Fruit fly (Drosophila melanogaster) whole organism: ENCODE data around the gene Tsp2A.

Experiments
- CG8478 ChIP-seq: fragments of >200 bp; optimal IDR thresholded peaks from 2 replicates; lab custom pipeline; 2018; ENCODE audit warnings: inconsistent platforms
- Dll ChIP-seq: fragments of >200 bp; optimal IDR thresholded peaks from 2 replicates; lab custom pipeline; 2017
- EcR ChIP-seq, 2 experiments: fragments of >200 bp; optimal IDR thresholded peaks; 2 replicates each; lab custom pipeline; 2017; ENCODE audit warnings: missing biosample characterization in 2 of 2, missing genetic modification characterization in 2 of 2, missing genetic modification reagents in 2 of 2
- pan ChIP-seq: fragments of >200 bp; optimal IDR thresholded peaks from 2 replicates; lab custom pipeline; 2017
- psq ChIP-seq: fragments of >200 bp; optimal IDR thresholded peaks from 2 replicates; lab custom pipeline; 2017
- usp ChIP-seq: fragments of >200 bp; optimal IDR thresholded peaks from 2 replicates; lab custom pipeline; 2017; ENCODE audit warnings: missing biosample characterization, missing genetic modification characterization, mixed read lengths

The Tsp2A gene

DNA sequence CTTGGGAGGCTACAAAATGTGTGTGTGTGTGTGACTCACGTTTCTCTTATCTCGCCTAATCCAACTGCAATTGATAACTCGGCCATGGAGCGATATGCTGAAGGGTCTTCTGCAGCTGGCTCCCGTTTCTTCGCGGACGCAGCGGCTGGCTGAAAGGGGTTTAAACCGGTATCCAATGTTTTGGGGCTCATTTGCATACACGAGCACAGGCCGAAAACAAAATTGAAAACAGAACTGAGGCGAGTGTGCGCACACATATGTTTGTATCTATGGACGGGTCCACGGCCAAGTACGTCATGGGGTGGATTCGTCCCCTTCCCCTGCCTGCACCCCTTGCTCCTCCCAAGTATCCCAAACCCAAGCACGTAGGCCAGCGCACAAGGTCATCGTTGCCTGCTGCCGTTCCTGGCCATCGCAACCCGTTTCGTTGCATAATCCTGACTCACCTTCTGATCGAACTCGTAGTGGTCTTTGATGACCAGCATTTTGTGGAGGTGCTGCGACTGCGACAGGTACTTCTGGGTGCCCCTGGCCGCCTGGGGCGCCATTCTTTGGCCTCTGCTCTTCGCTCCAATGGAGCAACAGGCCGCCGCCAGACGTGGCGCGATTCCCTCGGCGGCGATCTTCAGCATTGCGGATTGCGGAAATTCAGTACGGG is 33.5 kb downstream of the Tsp2A start:
- TF ChIP-seq pan (no peak), usp (GFP tag; lab: Kevin White, UChicago) (no peak), psq (lab: Kevin White, UChicago) (no peak), CG8478 (lab: Kevin White, UChicago) (no peak), EcR (GFP tag; optimal IDR thresholded peaks at IDR 0.05; lab: Kevin White, UChicago) (no peak), Dll (lab: Kevin White, UChicago) (no peak)

DNA sequence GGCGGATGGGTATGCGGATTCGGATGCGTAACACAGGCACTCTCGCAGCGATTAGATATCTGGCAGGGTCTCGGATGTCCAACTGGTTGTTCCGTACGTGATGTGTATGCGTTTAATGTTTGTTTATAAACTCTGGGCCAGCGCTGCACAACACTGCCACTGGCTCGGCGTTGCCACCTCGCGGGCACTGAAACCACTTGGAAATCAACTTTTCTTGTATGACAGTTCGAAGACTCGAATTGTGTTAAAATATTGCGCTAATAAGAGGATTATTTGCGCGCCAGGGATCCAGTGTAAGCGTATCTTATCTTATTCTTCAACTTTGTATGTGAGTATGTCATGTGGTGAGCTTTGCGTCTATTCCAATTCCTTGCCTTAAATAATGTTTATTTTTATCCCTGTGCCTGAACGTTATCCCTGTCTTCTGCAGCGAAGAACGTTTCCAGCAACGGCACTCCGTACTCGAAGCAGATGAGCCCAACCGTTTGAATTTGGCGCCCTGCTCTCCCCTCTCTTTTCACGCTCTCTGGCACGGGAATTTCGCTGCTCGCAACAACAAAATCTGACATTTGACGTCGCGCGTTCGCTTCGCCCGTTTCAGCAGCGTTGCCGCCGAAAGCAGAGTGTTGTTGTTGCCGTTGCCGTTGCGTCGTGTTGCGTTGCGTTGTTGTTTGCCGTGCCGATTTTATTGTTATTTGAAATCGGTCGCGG is 34.2 kb downstream of the Tsp2A start, which contains the start of the genes CG3719 and CG32813:
Gene CG3719, minus strand, starts transcription at position 131 of the 711 bp plus-strand sequence.
Gene CG32813, plus strand, starts transcription at position 565 of the 711 bp plus-strand sequence.
- no peak for TF ChIP-seq CG8478 (lab: Kevin White, UChicago)
- TF ChIP-seq pan: no peak
- no peak for TF ChIP-seq usp (GFP tag; lab: Kevin White, UChicago)
- TF ChIP-seq EcR (GFP tag; optimal IDR thresholded peaks at IDR 0.05; lab: Kevin White, UChicago): no peak
- TF ChIP-seq psq (lab: Kevin White, UChicago): no peak
- TF ChIP-seq Dll (lab: Kevin White, UChicago): peak; percentile 4

DNA sequence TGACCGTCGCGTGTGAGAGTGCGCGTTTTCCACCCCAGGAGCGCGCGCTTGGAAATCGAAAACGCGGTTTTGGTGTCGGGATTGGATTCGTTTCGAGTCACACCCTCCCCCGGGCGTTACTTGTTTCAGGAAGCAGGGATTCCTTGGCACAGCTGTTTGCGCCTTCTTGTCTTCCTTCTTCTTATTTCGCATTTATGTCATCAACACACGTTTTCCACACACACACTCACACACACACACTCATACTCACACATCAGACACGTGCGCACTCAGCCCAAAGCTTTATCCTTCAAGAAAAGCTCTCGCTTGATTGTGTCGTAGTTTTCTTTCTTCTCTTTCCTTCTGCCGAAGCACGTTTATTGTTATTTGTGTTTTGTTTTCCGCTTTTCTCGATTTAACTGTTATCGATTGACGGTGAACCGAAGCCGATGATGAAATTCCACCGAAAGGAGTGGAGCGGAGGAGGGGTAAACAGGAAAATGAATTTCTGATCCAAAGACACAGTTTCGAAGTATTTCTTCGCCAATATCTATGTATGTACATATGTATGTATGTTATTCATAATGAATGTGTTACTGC is 35.1 kb downstream of the Tsp2A start:
- no peak for TF ChIP-seq CG8478 (lab: Kevin White, UChicago)
- TF ChIP-seq Dll (lab: Kevin White, UChicago): no peak
- no peak for TF ChIP-seq usp (GFP tag; lab: Kevin White, UChicago)
- no peak for TF ChIP-seq EcR (GFP tag; optimal IDR thresholded peaks at IDR 0.05; lab: Kevin White, UChicago)
- TF ChIP-seq psq (lab: Kevin White, UChicago): no peak
- no peak for TF ChIP-seq pan

DNA sequence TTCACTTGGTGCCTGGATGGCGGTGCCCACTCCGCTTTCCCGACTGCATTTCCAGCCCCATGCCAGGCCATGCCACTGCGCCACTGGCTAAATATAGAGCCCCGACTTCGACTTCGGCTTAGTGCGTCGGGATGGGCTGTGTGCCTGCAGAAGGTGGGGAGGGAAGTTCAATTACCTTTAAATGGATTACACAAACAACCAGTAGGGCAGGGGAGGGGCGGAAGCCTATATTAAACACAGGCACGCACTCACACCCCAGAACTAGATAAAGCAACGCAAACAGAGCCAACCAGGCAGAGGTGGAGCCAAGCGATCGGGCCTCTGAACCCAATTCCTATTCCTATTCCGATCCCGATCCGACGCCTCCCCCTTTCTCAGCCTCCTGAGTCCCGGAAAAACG is 36.1 kb downstream of the Tsp2A start:
- TF ChIP-seq EcR (GFP tag; optimal IDR thresholded peaks at IDR 0.05; lab: Kevin White, UChicago) (no peak), usp (GFP tag; lab: Kevin White, UChicago) (no peak), CG8478 (lab: Kevin White, UChicago) (no peak), pan (no peak), psq (lab: Kevin White, UChicago) (no peak), Dll (lab: Kevin White, UChicago) (no peak)

DNA sequence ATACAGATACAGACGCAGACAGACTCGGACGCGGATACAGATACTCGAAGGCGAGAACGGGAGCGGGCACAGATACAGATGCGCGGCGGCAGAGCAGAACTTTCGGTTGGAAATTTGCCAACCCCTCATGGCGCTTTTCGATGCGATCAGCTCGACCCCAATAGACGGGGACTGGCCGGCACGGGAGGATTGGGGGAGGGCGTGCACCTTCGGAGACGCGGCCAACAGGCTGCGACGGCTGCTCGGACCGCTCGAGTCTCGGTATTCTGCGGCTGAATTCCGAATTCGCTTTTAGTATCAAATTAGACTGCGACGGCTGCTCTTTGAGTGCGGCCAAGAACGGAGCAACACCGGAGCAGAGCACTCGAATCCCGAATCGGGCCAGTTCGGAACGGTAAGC is 37.9 kb downstream of the Tsp2A start:
- TF ChIP-seq Dll (lab: Kevin White, UChicago) (no peak), EcR (GFP tag; optimal IDR thresholded peaks at IDR 0.05; lab: Kevin White, UChicago) (no peak), pan (no peak), usp (GFP tag; lab: Kevin White, UChicago) (no peak), psq (lab: Kevin White, UChicago) (no peak), CG8478 (lab: Kevin White, UChicago) (no peak)

DNA sequence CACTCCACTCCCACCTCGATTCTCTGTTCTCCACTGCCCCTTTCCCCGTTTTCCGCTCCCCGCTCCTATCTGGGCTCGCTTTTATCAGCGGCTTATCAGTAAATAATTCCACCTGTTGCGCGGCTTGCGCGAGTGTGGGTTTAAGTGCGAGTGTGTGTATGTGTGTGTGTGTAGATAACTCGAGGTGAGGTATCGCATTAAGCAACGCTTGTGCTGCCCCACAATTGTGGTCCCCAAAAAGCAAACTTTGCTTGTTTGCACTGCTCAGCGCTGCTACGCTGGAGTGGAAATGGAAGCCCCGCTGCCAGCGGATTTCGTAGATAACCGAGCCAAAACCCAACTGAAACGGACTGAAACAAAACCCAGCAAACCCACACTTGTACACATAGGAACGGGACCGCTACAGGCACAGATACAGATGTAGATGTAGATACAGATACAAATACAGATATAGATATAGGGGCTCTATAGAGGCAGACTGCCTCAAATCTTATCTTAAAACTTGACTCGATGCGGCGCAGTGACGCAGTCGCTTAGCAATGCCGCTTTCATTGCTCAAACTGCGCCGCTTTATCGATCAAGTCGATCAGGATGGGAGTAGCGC is 40.9 kb downstream of the Tsp2A start:
- TF ChIP-seq psq (lab: Kevin White, UChicago) (no peak), CG8478 (lab: Kevin White, UChicago) (no peak), Dll (lab: Kevin White, UChicago) (no peak), EcR (GFP tag; optimal IDR thresholded peaks at IDR 0.05; lab: Kevin White, UChicago) (no peak), pan (no peak), usp (GFP tag; lab: Kevin White, UChicago) (no peak)

DNA sequence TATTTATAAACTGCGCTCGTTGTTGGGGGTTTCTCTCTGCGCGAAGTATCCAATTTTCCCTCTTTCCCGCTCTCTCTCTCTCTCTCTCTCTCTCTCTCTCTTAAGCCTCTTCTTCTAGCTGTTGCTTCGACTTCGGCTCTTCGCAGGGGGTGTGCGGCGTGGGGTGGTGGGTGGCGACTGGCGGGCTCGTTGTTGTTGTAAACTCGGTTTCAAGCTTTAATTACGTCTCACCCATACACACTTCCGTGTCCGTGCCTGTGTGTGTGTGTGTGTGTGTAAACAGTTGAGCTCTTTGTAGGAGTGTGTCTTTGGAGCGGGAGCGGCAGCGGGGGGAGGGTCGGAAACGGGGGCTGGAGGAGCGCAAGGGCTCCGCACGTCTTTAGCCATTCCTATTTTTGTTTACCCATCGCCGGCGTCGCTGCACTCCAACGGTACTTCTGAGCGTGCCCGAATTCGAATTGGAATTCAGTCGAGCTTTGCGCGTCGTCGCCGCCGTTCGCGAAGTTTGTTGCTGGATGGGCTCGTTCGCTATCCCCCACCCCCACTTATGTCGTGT is 41.9 kb downstream of the Tsp2A start:
- TF ChIP-seq EcR (GFP tag; optimal IDR thresholded peaks at IDR 0.05; lab: Kevin White, UChicago) (no peak), Dll (lab: Kevin White, UChicago) (peak; percentile 90), psq (lab: Kevin White, UChicago) (no peak), usp (GFP tag; lab: Kevin White, UChicago) (no peak), pan (no peak), CG8478 (lab: Kevin White, UChicago) (no peak)

DNA sequence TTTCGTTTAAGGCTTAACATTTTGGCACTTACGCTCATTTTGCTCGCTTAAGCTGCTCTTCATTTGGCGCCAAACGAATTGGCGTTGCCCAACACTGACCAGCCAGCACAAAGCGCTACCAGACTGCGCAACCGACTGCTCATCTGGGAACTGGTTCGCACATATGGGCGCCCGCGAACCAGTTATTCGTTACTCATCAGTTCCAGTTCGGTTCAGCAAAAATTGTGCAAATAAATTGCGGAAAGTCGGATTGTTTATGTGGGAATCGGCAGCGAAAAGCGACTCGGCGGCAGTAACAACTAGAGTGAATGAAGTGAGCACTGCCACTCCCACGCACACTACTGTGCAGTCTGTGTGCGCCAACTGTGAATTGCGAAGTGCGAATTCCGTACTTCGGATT is 46.5 kb downstream of the Tsp2A start, which contains the start of gene Rilpl:
Gene Rilpl, plus strand, starts transcription at position 180 of the 400 bp plus-strand sequence.
- TF ChIP-seq psq (lab: Kevin White, UChicago) (no peak), Dll (lab: Kevin White, UChicago) (no peak), EcR (GFP tag; optimal IDR thresholded peaks at IDR 0.05; lab: Kevin White, UChicago) (no peak), usp (GFP tag; lab: Kevin White, UChicago) (no peak), CG8478 (lab: Kevin White, UChicago) (no peak), pan (no peak)
